Worm (Caenorhabditis elegans) whole organism, early embryonic: Measurements from ENCODE around the gene dmsr-13.

ENCODE experiments used
- ama-1 ChIP-seq: fragments of 150-350 bp; optimal IDR thresholded peaks from 2 replicates; lab custom pipeline; 2014
- pes-1 ChIP-seq: fragments of 200-800 bp; sonication (Bioruptor generic); IDR thresholded peaks from 2 replicates; pipeline ENCODE4 v1.3.6; 2022; ENCODE audit warnings: missing genetic modification reagents, missing genetic modification characterization, missing compliant biosample characterization
- tra-4 ChIP-seq: sonication (generic microtip); optimal IDR thresholded peaks from 2 replicates; lab custom pipeline; 2017; ENCODE audit warnings: missing genetic modification characterization, missing compliant biosample characterization

DNA sequence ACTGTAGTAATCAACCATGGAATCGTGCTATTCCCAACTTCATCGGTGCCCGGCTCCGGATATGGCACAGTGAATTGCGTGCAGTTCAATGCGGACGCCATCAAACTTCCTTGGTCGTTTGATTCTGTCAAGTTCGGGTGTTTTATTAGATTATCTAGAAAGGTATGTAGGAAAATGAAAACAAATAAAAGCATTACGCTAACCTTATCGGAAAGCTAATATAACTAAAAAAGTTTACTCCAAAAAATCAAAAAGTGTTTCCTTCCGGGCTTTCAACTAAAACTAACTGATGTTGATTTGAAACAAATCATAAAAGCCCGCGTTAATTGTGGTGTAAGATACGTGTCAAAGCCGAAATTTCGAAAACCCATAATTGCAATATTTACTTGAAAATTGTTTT lies at the start of gene dmsr-13:
- TF ChIP-seq ama-1 (lab: Kevin White, UChicago), result no peak
- no peak for TF ChIP-seq tra-4 (tag; lab: Kevin White, UChicago)
- TF ChIP-seq pes-1 (GFP tag; lab: Robert Waterston, UW), result no peak
